Fruit fly (Drosophila melanogaster): ENCODE measurements around the gene Rpt2.

dm6 chr3R:23969449-23969848 lies 38.1 kb upstream of the Rpt2 start:
- TF ChIP-seq usp (GFP tag; optimal IDR thresholded peaks at IDR 0.05) (no peak), CG8478 (optimal IDR thresholded peaks at IDR 0.05) (no peak), EcR (GFP tag; optimal IDR thresholded peaks at IDR 0.05) (no peak), pan (optimal IDR thresholded peaks at IDR 0.05) (no peak)

All from whole organism.